Worm (Caenorhabditis elegans) whole organism, L1 larva: ENCODE data around the gene K09A9.8.

ENCODE experiments used
- efl-1 ChIP-seq, 4 experiments: fragments of 150-350 bp; optimal IDR thresholded peaks in 3 of 4; peaks in 1 of 4; 1 replicate in 1 of 4; 2 replicates in 3 of 4; lab custom pipeline; 2014; ENCODE audit warnings: missing biosample characterization in 2 of 4, missing genetic modification characterization in 2 of 4, missing genetic modification reagents in 2 of 4
- lin-15B ChIP-seq: fragments of 150-350 bp; sonication (generic microtip); optimal IDR thresholded peaks from 3 replicates; lab custom pipeline; 2014; ENCODE audit warnings: missing biosample characterization, missing genetic modification characterization
- lir-3 ChIP-seq: sonication (generic microtip); optimal IDR thresholded peaks from 2 replicates; lab custom pipeline; 2016; ENCODE audit warnings: mild to moderate bottlenecking, missing genetic modification characterization, moderate library complexity, missing compliant biosample characterization; ENCODE audit not compliant: poor library complexity
- mep-1 ChIP-seq: fragments of 150-350 bp; optimal IDR thresholded peaks from 2 replicates; lab custom pipeline; 2014; ENCODE audit warnings: missing biosample characterization, missing genetic modification characterization
- nhr-20 ChIP-seq: sonication (generic microtip); optimal IDR thresholded peaks from 2 replicates; lab custom pipeline; 2016; ENCODE audit warnings: mild to moderate bottlenecking, missing genetic modification characterization, missing compliant biosample characterization
- nhr-28 ChIP-seq: fragments of 150-350 bp; optimal IDR thresholded peaks from 2 replicates; lab custom pipeline; 2014; ENCODE audit warnings: missing biosample characterization, missing genetic modification characterization
- nhr-71 ChIP-seq: sonication (generic microtip); optimal IDR thresholded peaks from 2 replicates; lab custom pipeline; 2016; ENCODE audit warnings: mild to moderate bottlenecking, missing genetic modification characterization, moderate library complexity, missing compliant biosample characterization
- nhr-90 ChIP-seq: sonication (generic microtip); optimal IDR thresholded peaks from 2 replicates; lab custom pipeline; 2016; ENCODE audit warnings: mild to moderate bottlenecking, missing genetic modification characterization, missing compliant biosample characterization; ENCODE audit not compliant: poor library complexity
- rnt-1 ChIP-seq: sonication (generic microtip); optimal IDR thresholded peaks from 2 replicates; lab custom pipeline; 2016; ENCODE audit warnings: mild to moderate bottlenecking, missing genetic modification characterization, moderate library complexity, missing compliant biosample characterization
- unc-130 ChIP-seq: fragments of 150-350 bp; optimal IDR thresholded peaks from 2 replicates; lab custom pipeline; 2017; ENCODE audit warnings: missing biosample characterization, missing genetic modification characterization, inconsistent platforms
- unc-62 ChIP-seq: fragments of 150-350 bp; optimal IDR thresholded peaks from 2 replicates; lab custom pipeline; 2014; ENCODE audit warnings: missing biosample characterization, missing genetic modification reagents, missing genetic modification characterization
- zag-1 ChIP-seq: fragments of 150-350 bp; optimal IDR thresholded peaks from 2 replicates; lab custom pipeline; 2014; ENCODE audit warnings: missing biosample characterization, missing genetic modification characterization
- zip-4 ChIP-seq: fragments of 200-800 bp; sonication (Bioruptor generic); optimal IDR thresholded peaks from 2 replicates; lab custom pipeline; 2018; ENCODE audit warnings: mild to moderate bottlenecking, missing genetic modification characterization, moderate library complexity, missing compliant biosample characterization
- ztf-11 ChIP-seq, 2 experiments: sonication (generic microtip); optimal IDR thresholded peaks; 2 replicates each; lab custom pipeline; 2016 to 2017; ENCODE audit warnings: missing genetic modification characterization in 2 of 2, missing biosample characterization in 1 of 2, missing compliant biosample characterization in 1 of 2

- no peak for TF ChIP-seq zip-4 (GFP tag; lab: Kevin White, UChicago)
- no peak for TF ChIP-seq unc-130
- TF ChIP-seq rnt-1 = no peak
- TF ChIP-seq efl-1 (optimal IDR thresholded peaks at IDR 0.05; lab: Kevin White, UChicago) = no peak
- no peak for TF ChIP-seq efl-1 (GFP tag; optimal IDR thresholded peaks at IDR 0.05 in 1 of 2; lab: Kevin White, UChicago)
- TF ChIP-seq ztf-11 (tag; optimal IDR thresholded peaks at IDR 0.05; lab: Kevin White, UChicago) = no peak
- TF ChIP-seq lir-3 (tag; lab: Kevin White, UChicago) = no peak
- TF ChIP-seq nhr-90 (tag; lab: Kevin White, UChicago) = no peak
- TF ChIP-seq mep-1 (tag; lab: Kevin White, UChicago) = no peak
- no peak for TF ChIP-seq lin-15B (tag; lab: Kevin White, UChicago)
- no peak for TF ChIP-seq zag-1 (tag; lab: Kevin White, UChicago)
- no peak for TF ChIP-seq nhr-28 (tag; lab: Kevin White, UChicago)
- TF ChIP-seq unc-62 (GFP tag; lab: Kevin White, UChicago) = no peak
- no peak for TF ChIP-seq nhr-71 (tag; lab: Kevin White, UChicago)
- TF ChIP-seq nhr-20 = no peak
Measured at ce11 chrX:15557849-15558248, 39.1 kb downstream of the K09A9.8 start, which contains the start of gene lron-3.
